Worm (Caenorhabditis elegans) whole organism, young adult: ENCODE data around the gene dnc-4.

Source experiments
- F39B2.1 ChIP-seq: fragments of 200-800 bp; sonication (Bioruptor generic); IDR thresholded peaks from 2 replicates; pipeline ENCODE4 v1.3.6; 2022; ENCODE audit warnings: missing genetic modification reagents, missing genetic modification characterization, missing compliant biosample characterization
- ceh-100 ChIP-seq: fragments of 200-800 bp; sonication (Bioruptor generic); IDR thresholded peaks from 2 replicates; pipeline ENCODE4 v1.3.6; 2022; ENCODE audit warnings: missing genetic modification reagents, missing genetic modification characterization, missing compliant biosample characterization
- ceh-27 ChIP-seq: fragments of 200-800 bp; sonication (Bioruptor generic); optimal IDR thresholded peaks from 2 replicates; lab custom pipeline; 2018; ENCODE audit warnings: mild to moderate bottlenecking, missing genetic modification characterization, moderate library complexity, missing compliant biosample characterization
- ceh-91 ChIP-seq: fragments of 200-800 bp; sonication (Bioruptor generic); IDR thresholded peaks from 2 replicates; pipeline ENCODE4 v1.3.6; 2022; ENCODE audit warnings: missing genetic modification reagents, missing genetic modification characterization, missing compliant biosample characterization
- hmg-1.2 ChIP-seq: fragments of 200-800 bp; sonication (Bioruptor generic); IDR thresholded peaks from 2 replicates; pipeline ENCODE4 v1.3.6; 2022; ENCODE audit warnings: missing genetic modification reagents, missing genetic modification characterization, missing compliant biosample characterization
- snpc-4 ChIP-seq, 5 experiments: fragments of 150-350 bp in 1 of 5; sonication (generic microtip) in 4 of 5; optimal IDR thresholded peaks; 2 replicates each; lab custom pipeline; 2014 to 2018; ENCODE audit warnings: missing genetic modification characterization in 5 of 5, missing biosample characterization in 3 of 5, antibody characterized with exemption in 2 of 5, mild to moderate bottlenecking in 2 of 5, missing compliant biosample characterization in 2 of 5, missing genotype in 2 of 5, moderate library complexity in 2 of 5, missing genetic modification reagents in 1 of 5

DNA sequence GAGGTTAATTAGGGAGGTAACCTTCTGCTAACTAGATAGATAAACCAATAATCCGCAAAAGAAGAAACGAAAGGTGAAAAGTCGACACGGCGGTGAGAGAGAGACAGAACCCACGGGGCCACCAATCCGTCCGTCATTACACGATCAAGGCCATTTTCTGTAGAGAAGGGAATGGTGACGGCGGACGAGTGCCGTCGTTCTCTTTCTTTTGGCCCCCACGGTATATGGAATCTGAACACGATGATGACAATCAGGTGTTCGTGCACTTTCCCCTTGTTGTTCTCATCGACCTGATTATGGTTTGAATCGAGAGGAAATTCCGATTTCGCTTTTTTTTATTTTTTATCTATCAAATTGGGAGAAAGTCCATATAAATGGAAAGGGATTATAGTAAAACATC is 10.2 kb downstream of the dnc-4 start:
- no peak for TF ChIP-seq F39B2.1 (GFP tag; lab: Robert Waterston, UW)
- no peak for TF ChIP-seq ceh-27 (GFP tag; lab: Kevin White, UChicago)
- TF ChIP-seq hmg-1.2 (GFP tag; lab: Robert Waterston, UW): no peak
- TF ChIP-seq snpc-4 (GFP tag; optimal IDR thresholded peaks at IDR 0.05; lab: Kevin White, UChicago): no peak
- TF ChIP-seq snpc-4 (tag; optimal IDR thresholded peaks at IDR 0.05; lab: Kevin White, UChicago): no peak
- TF ChIP-seq ceh-91 (GFP tag; lab: Robert Waterston, UW): no peak
- no peak for TF ChIP-seq ceh-100 (GFP tag; lab: Robert Waterston, UW)
